Fruit fly (Drosophila melanogaster): ENCODE results near the gene CG12003.
A peak's percentile ranks its signal among the peaks of the same experiment; 100 is the strongest.

Gene CG12003

DNA sequence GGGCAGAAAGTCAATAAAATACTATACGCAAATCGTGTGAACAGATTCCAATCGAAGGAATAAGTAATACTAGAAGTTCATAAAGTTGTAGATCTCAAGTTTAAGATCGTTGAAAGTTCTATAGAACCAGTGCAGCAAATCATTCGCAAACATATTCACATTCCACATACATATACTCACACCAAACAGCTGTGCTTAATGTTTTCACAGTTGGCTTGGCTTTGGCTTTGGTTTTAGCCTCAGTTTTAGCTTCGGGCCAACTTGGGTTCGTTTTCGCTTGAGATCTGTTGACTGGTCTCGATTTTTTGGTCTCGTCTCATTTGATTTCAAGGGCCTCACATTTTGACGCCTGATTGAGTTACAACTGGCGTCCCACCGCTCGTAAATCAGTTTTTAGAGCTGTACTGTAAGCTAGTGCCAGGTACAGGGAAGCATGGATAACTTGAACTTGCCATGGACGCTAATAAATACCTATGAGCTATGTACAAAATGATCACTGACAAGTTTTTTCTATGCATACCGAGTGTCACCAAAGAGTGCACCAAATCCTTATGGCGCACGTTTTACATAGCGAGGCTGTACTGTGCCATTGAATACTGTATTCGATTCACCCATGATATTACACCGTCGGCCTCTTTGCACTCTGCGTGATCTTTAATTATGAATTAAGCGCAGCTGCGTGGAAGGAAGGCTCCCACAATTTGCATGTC lies 22.1 kb downstream of the CG12003 start (continued):
- TF ChIP-seq CG17802 (tag; optimal IDR thresholded peaks at IDR 0.05) (peak; percentile 56), Scr (GFP tag; IDR thresholded peaks at IDR 0.05; ENCODE audit: partially characterized antibody) (no peak), salm (tag; optimal IDR thresholded peaks at IDR 0.05) (peak; percentile 26), hkb (optimal IDR thresholded peaks at IDR 0.05) (no peak), hkb (GFP tag; IDR thresholded peaks at IDR 0.05) (peak; percentile 91), gsb-n (tag; optimal IDR thresholded peaks at IDR 0.05) (peak; percentile 23), CG12236 (GFP tag; optimal IDR thresholded peaks at IDR 0.05) (peak; percentile 48), CG34422 (GFP tag; IDR thresholded peaks at IDR 0.05) (peak; percentile 91), Usf (GFP tag; optimal IDR thresholded peaks at IDR 0.05) (peak; percentile 44), NFAT (GFP tag; IDR thresholded peaks at IDR 0.05) (peak; percentile 87), fd96Cb (tag; optimal IDR thresholded peaks at IDR 0.05) (peak; percentile 80), CG7357 (GFP tag; IDR thresholded peaks at IDR 0.05) (peak; percentile 72), Kr (GFP tag; optimal IDR thresholded peaks at IDR 0.05) (no peak), ato (GFP tag; IDR thresholded peaks at IDR 0.05; ENCODE audit: partially characterized antibody) (no peak), CG1832 (GFP tag; optimal IDR thresholded peaks at IDR 0.05) (no peak), tin (GFP tag; optimal IDR thresholded peaks at IDR 0.05) (peak; percentile 90), dimm (GFP tag; IDR thresholded peaks at IDR 0.05) (0 out of 2 replicates have a peak, but pooled peaks have one; percentile 37), Six4 (GFP tag; optimal IDR thresholded peaks at IDR 0.05) (peak; percentile 79), vnd (GFP tag; IDR thresholded peaks at IDR 0.05; ENCODE audit: partially characterized antibody) (no peak), CG10209 (GFP tag; optimal IDR thresholded peaks at IDR 0.05) (peak; percentile 70), ken (GFP tag; IDR thresholded peaks at IDR 0.05) (peak; percentile 72; the same call in 2 of the 3 replicates), Ada2b (GFP tag; IDR thresholded peaks at IDR 0.05) (peak; percentile 93), ase (GFP tag; IDR thresholded peaks at IDR 0.05) (0 out of 3 replicates have a peak, but pooled peaks have one; percentile 43), CG17568 (GFP tag; optimal IDR thresholded peaks at IDR 0.05) (no peak), CG6689 (GFP tag; IDR thresholded peaks at IDR 0.05) (peak; percentile 87), tx (GFP tag; optimal IDR thresholded peaks at IDR 0.05) (peak; percentile 77), CG15696 (tag; optimal IDR thresholded peaks at IDR 0.05) (peak; percentile 69), nerfin-2 (GFP tag; IDR thresholded peaks at IDR 0.05; ENCODE audit: partially characterized antibody) (no peak), sc (optimal IDR thresholded peaks at IDR 0.05) (no peak), sc (GFP tag; optimal IDR thresholded peaks at IDR 0.05) (no peak), CG10462 (GFP tag; optimal IDR thresholded peaks at IDR 0.05) (peak; percentile 45), HLH4C (GFP tag; IDR thresholded peaks at IDR 0.05; ENCODE audit: partially characterized antibody) (no peak), CG3163 (GFP tag; optimal IDR thresholded peaks at IDR 0.05) (peak; percentile 51), dm (GFP tag; optimal IDR thresholded peaks at IDR 0.05) (peak; percentile 34), E2f2 (GFP tag; IDR thresholded peaks at IDR 0.05) (peak; percentile 56), CG30020 (tag; optimal IDR thresholded peaks at IDR 0.05) (no peak), BtbVII (GFP tag; optimal IDR thresholded peaks at IDR 0.05) (peak; percentile 62), z (GFP tag; IDR thresholded peaks at IDR 0.05) (peak; percentile 72; the same call in 2 of the 3 replicates), Pdp1 (GFP tag; optimal IDR thresholded peaks at IDR 0.05) (peak; percentile 83 to 88), sima (GFP tag; optimal IDR thresholded peaks at IDR 0.05) (peak; percentile 60), inv (GFP tag; IDR thresholded peaks at IDR 0.05; ENCODE audit: partially characterized antibody) (no peak), BEAF-32 (GFP tag; optimal IDR thresholded peaks at IDR 0.05) (no peak), CG3726 (GFP tag; IDR thresholded peaks at IDR 0.05) (peak; percentile 84), CG9876 (GFP tag; optimal IDR thresholded peaks at IDR 0.05) (peak; percentile 71), rib (GFP tag; IDR thresholded peaks at IDR 0.05) (peak; percentile 82; the same call in 1 of the 2 replicates), ssp (GFP tag; IDR thresholded peaks at IDR 0.05) (peak; percentile 78), D19B (GFP tag; optimal IDR thresholded peaks at IDR 0.05) (peak; percentile 62), CG43689 (GFP tag; IDR thresholded peaks at IDR 0.05) (peak; percentile 78), jigr1 (GFP tag; IDR thresholded peaks at IDR 0.05) (peak; percentile 65; the same call in 2 of the 3 replicates), CG7987 (GFP tag; optimal IDR thresholded peaks at IDR 0.05) (peak; percentile 47)

All from whole organism, embryonic.